Worm (Caenorhabditis elegans) whole organism, L3 larva: ENCODE results near the gene W09H1.4.

ENCODE experiments used
- daf-12 ChIP-seq: fragments of 150-350 bp; optimal IDR thresholded peaks from 2 replicates; lab custom pipeline; 2014; ENCODE audit warnings: missing biosample characterization, missing genetic modification reagents, missing genetic modification characterization
- elt-2 ChIP-seq: sonication (generic microtip); optimal IDR thresholded peaks from 2 replicates; lab custom pipeline; 2016; ENCODE audit warnings: missing genetic modification reagents, mild to moderate bottlenecking, missing genetic modification characterization, missing compliant biosample characterization
- lin-15B ChIP-seq: fragments of 150-350 bp; optimal IDR thresholded peaks from 2 replicates; lab custom pipeline; 2014; ENCODE audit warnings: missing biosample characterization, missing genetic modification characterization
- nhr-23 ChIP-seq: fragments of 150-350 bp; optimal IDR thresholded peaks from 2 replicates; lab custom pipeline; 2014; ENCODE audit warnings: missing biosample characterization, missing genetic modification reagents, missing genetic modification characterization
- tbx-2 ChIP-seq: sonication (generic microtip); optimal IDR thresholded peaks from 2 replicates; lab custom pipeline; 2016; ENCODE audit warnings: mild to moderate bottlenecking, missing genetic modification characterization, missing compliant biosample characterization

DNA sequence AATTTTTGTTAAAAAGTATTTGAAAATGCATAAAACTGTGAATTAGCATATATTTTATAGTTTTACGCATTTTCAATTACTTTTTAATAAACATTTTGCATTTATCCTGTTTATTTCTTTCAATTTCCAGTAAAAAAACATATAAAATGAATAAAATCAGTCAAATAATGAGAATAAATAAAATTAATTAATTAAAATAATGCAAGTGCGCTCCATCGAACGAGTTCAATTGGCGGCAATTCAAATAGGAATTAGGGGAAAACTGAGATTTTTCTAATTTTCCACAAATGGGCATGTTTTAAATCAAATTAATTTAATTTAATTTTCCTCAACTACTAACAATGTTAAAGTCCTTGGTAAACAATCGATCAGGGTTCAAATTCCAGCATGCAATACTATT is 27.3 kb upstream of the W09H1.4 start:
- no peak for TF ChIP-seq tbx-2 (tag; lab: Kevin White, UChicago)
- TF ChIP-seq elt-2 (tag; lab: Kevin White, UChicago), result no peak
- TF ChIP-seq daf-12 (tag; lab: Kevin White, UChicago), result no peak
- TF ChIP-seq nhr-23 (tag; lab: Kevin White, UChicago), result no peak
- no peak for TF ChIP-seq lin-15B (tag; lab: Kevin White, UChicago)
